Worm (Caenorhabditis elegans) whole organism, L1 larva: Measurements from ENCODE around the gene T05A8.1.
"Not testable (repeated sequence)": the region's sequence is repeated elsewhere in the genome, so short reads cannot be mapped to it uniquely, and the experiment has no call there.

Experiments
- aha-1 ChIP-seq: fragments of 150-350 bp; optimal IDR thresholded peaks from 2 replicates; lab custom pipeline; 2014; ENCODE audit warnings: missing biosample characterization, missing genetic modification characterization
- aly-2 ChIP-seq: fragments of 150-350 bp; optimal IDR thresholded peaks from 2 replicates; lab custom pipeline; 2014; ENCODE audit warnings: missing biosample characterization, missing genetic modification characterization
- ceh-82 ChIP-seq, 3 experiments: fragments of 150-350 bp in 1 of 3; sonication (generic microtip) in 2 of 3; optimal IDR thresholded peaks; 2 replicates each; lab custom pipeline; 2014 to 2017; ENCODE audit warnings: missing biosample characterization in 3 of 3, missing genetic modification characterization in 3 of 3
- ceh-88 ChIP-seq: fragments of 200-800 bp; sonication (Bioruptor generic); IDR thresholded peaks from 2 replicates; pipeline ENCODE4 v1.3.6; 2022; ENCODE audit warnings: missing genetic modification characterization, missing compliant biosample characterization
- dpl-1 ChIP-seq, 3 experiments: fragments of 150-350 bp in 2 of 3; sonication (generic microtip) in 1 of 3; optimal IDR thresholded peaks; 2 replicates each; lab custom pipeline; 2014 to 2017; ENCODE audit warnings: missing biosample characterization in 3 of 3, missing genetic modification characterization in 3 of 3, missing genetic modification reagents in 3 of 3
- dsc-1 ChIP-seq: sonication (generic microtip); optimal IDR thresholded peaks from 2 replicates; lab custom pipeline; 2016; ENCODE audit warnings: mild to moderate bottlenecking, missing genetic modification characterization, missing compliant biosample characterization
- efl-1 ChIP-seq, 4 experiments: fragments of 150-350 bp; optimal IDR thresholded peaks in 3 of 4; peaks in 1 of 4; 1 replicate in 1 of 4; 2 replicates in 3 of 4; lab custom pipeline; 2014; ENCODE audit warnings: missing biosample characterization in 2 of 4, missing genetic modification characterization in 2 of 4, missing genetic modification reagents in 2 of 4
- efl-3 ChIP-seq: fragments of 200-800 bp; sonication (Bioruptor generic); optimal IDR thresholded peaks from 2 replicates; lab custom pipeline; 2018; ENCODE audit warnings: mild to moderate bottlenecking, missing genetic modification characterization, missing compliant biosample characterization
- elt-2 ChIP-seq: sonication (generic microtip); optimal IDR thresholded peaks from 2 replicates; lab custom pipeline; 2016; ENCODE audit warnings: missing genetic modification characterization, mild to moderate bottlenecking, inconsistent platforms, missing compliant biosample characterization, missing genetic modification reagents
- elt-3 ChIP-seq, 6 experiments: fragments of 150-350 bp in 1 of 6; sonication (generic microtip); optimal IDR thresholded peaks; 2 replicates each; lab custom pipeline; 2017 to 2018; ENCODE audit warnings: missing biosample characterization in 6 of 6, missing genetic modification characterization in 6 of 6, inconsistent platforms in 1 of 6
- fkh-10 ChIP-seq: sonication (generic microtip); optimal IDR thresholded peaks from 2 replicates; lab custom pipeline; 2017; ENCODE audit warnings: missing biosample characterization, missing genetic modification reagents, missing genetic modification characterization
- fkh-4 ChIP-seq: sonication (generic microtip); optimal IDR thresholded peaks from 2 replicates; lab custom pipeline; 2016; ENCODE audit warnings: missing compliant biosample characterization, missing genetic modification characterization, borderline replicate concordance
- fkh-8 ChIP-seq: sonication (generic microtip); optimal IDR thresholded peaks from 2 replicates; lab custom pipeline; 2016; ENCODE audit warnings: mild to moderate bottlenecking, missing genetic modification characterization, missing compliant biosample characterization
- irx-1 ChIP-seq: sonication (generic microtip); optimal IDR thresholded peaks from 2 replicates; lab custom pipeline; 2016; ENCODE audit warnings: missing genetic modification characterization, missing compliant biosample characterization
- isw-1 ChIP-seq: fragments of 200-800 bp; sonication (Bioruptor generic); IDR thresholded peaks from 2 replicates; pipeline ENCODE4 v1.3.6; 2022; ENCODE audit warnings: missing genetic modification characterization, missing compliant biosample characterization
- lin-13 ChIP-seq: fragments of 150-350 bp; optimal IDR thresholded peaks from 2 replicates; lab custom pipeline; 2014; ENCODE audit warnings: missing biosample characterization, missing genetic modification reagents, missing genetic modification characterization
- lin-14 ChIP-seq: fragments of 200-800 bp; sonication (Bioruptor generic); optimal IDR thresholded peaks from 2 replicates; lab custom pipeline; 2018; ENCODE audit warnings: mild to moderate bottlenecking, missing genetic modification characterization, moderate library complexity, missing compliant biosample characterization
- lin-15B ChIP-seq: fragments of 150-350 bp; sonication (generic microtip); optimal IDR thresholded peaks from 3 replicates; lab custom pipeline; 2014; ENCODE audit warnings: missing biosample characterization, missing genetic modification characterization
- lin-35 ChIP-seq, 2 experiments: fragments of 150-350 bp; optimal IDR thresholded peaks; 2 replicates each; lab custom pipeline; 2014; ENCODE audit warnings: missing biosample characterization in 2 of 2, missing genetic modification characterization in 2 of 2, missing genetic modification reagents in 2 of 2
- lin-39 ChIP-seq: fragments of 150-350 bp; optimal IDR thresholded peaks from 2 replicates; lab custom pipeline; 2014; ENCODE audit warnings: missing biosample characterization, missing genetic modification reagents, missing genetic modification characterization
- lir-3 ChIP-seq: sonication (generic microtip); optimal IDR thresholded peaks from 2 replicates; lab custom pipeline; 2016; ENCODE audit warnings: mild to moderate bottlenecking, missing genetic modification characterization, moderate library complexity, missing compliant biosample characterization; ENCODE audit not compliant: poor library complexity
- lsy-2 ChIP-seq, 2 experiments: fragments of 150-350 bp; optimal IDR thresholded peaks; 2 replicates each; lab custom pipeline; 2014; ENCODE audit warnings: missing biosample characterization in 2 of 2, missing genetic modification characterization in 2 of 2
- mab-9 ChIP-seq: fragments of 200-800 bp; sonication (Bioruptor generic); IDR thresholded peaks from 2 replicates; pipeline ENCODE4 v1.3.6; 2022; ENCODE audit warnings: missing genetic modification reagents, missing genetic modification characterization, missing compliant biosample characterization
- mdl-1 ChIP-seq, 2 experiments: fragments of 150-350 bp; optimal IDR thresholded peaks; 2 replicates each; lab custom pipeline; 2014 to 2017; ENCODE audit warnings: missing biosample characterization in 2 of 2, missing genetic modification characterization in 2 of 2, inconsistent platforms in 1 of 2
- mep-1 ChIP-seq: fragments of 150-350 bp; optimal IDR thresholded peaks from 2 replicates; lab custom pipeline; 2014; ENCODE audit warnings: missing biosample characterization, missing genetic modification characterization
- nhr-19 ChIP-seq: fragments of 200-800 bp; sonication (Bioruptor generic); conservative IDR thresholded peaks from 2 replicates; pipeline ENCODE4 v1.3.6; 2022; ENCODE audit warnings: missing genetic modification characterization, missing compliant biosample characterization
- nhr-71 ChIP-seq: sonication (generic microtip); optimal IDR thresholded peaks from 2 replicates; lab custom pipeline; 2016; ENCODE audit warnings: mild to moderate bottlenecking, missing genetic modification characterization, moderate library complexity, missing compliant biosample characterization
- nhr-77 ChIP-seq: fragments of 150-350 bp; optimal IDR thresholded peaks from 2 replicates; lab custom pipeline; 2014; ENCODE audit warnings: missing biosample characterization, missing genetic modification characterization
- nhr-84 ChIP-seq: sonication (generic microtip); optimal IDR thresholded peaks from 2 replicates; lab custom pipeline; 2017; ENCODE audit warnings: missing biosample characterization, missing genetic modification characterization
- nhr-85 ChIP-seq: sonication (generic microtip); peaks from one replicate; lab custom pipeline; 2016; ENCODE audit warnings: missing genetic modification characterization, inconsistent platforms, missing compliant biosample characterization
- rnt-1 ChIP-seq: sonication (generic microtip); optimal IDR thresholded peaks from 2 replicates; lab custom pipeline; 2016; ENCODE audit warnings: mild to moderate bottlenecking, missing genetic modification characterization, moderate library complexity, missing compliant biosample characterization
- snpc-4 ChIP-seq: fragments of 150-350 bp; optimal IDR thresholded peaks from 2 replicates; lab custom pipeline; 2014; ENCODE audit warnings: missing biosample characterization, missing genetic modification characterization
- snu-23 ChIP-seq: sonication (generic microtip); optimal IDR thresholded peaks from 2 replicates; lab custom pipeline; 2016; ENCODE audit warnings: missing genetic modification characterization, missing compliant biosample characterization
- sup-37 ChIP-seq: fragments of 200-800 bp; sonication (Bioruptor generic); optimal IDR thresholded peaks from 2 replicates; lab custom pipeline; 2018; ENCODE audit warnings: mild to moderate bottlenecking, missing genetic modification characterization, missing compliant biosample characterization
- swsn-7 ChIP-seq: sonication (generic microtip); optimal IDR thresholded peaks from 2 replicates; lab custom pipeline; 2016; ENCODE audit warnings: missing genetic modification characterization, missing compliant biosample characterization
- unc-130 ChIP-seq: fragments of 150-350 bp; optimal IDR thresholded peaks from 2 replicates; lab custom pipeline; 2017; ENCODE audit warnings: missing biosample characterization, missing genetic modification characterization, inconsistent platforms
- unc-62 ChIP-seq: fragments of 150-350 bp; optimal IDR thresholded peaks from 2 replicates; lab custom pipeline; 2014; ENCODE audit warnings: missing biosample characterization, missing genetic modification reagents, missing genetic modification characterization

The T05A8.1 gene

ce11 chrII:2692476-2692875 lies 17.4 kb downstream of the T05A8.1 start, which contains the start of gene set-11:
Gene set-11 (minus strand): TSS chrII:2692576.
- no peak for TF ChIP-seq lin-35 (GFP tag; optimal IDR thresholded peaks at IDR 0.05; lab: Kevin White, UChicago)
- no peak for TF ChIP-seq snpc-4
- no peak for TF ChIP-seq mdl-1 (tag; optimal IDR thresholded peaks at IDR 0.05; lab: Kevin White, UChicago)
- no peak for TF ChIP-seq lsy-2 (tag; optimal IDR thresholded peaks at IDR 0.05; lab: Kevin White, UChicago)
- no peak for TF ChIP-seq nhr-19 (GFP tag; lab: Robert Waterston, UW)
- TF ChIP-seq lin-39 (tag; lab: Kevin White, UChicago): no peak
- no peak for TF ChIP-seq nhr-85 (tag; lab: Kevin White, UChicago)
- TF ChIP-seq isw-1 (GFP tag; lab: Robert Waterston, UW): no peak
- no peak for TF ChIP-seq nhr-84 (tag; lab: Kevin White, UChicago)
- TF ChIP-seq elt-2: no peak
- TF ChIP-seq unc-130: no peak
- no peak for TF ChIP-seq lir-3 (tag; lab: Kevin White, UChicago)
- no peak for TF ChIP-seq mab-9 (GFP tag; lab: Robert Waterston, UW)
- TF ChIP-seq unc-62: no peak
- TF ChIP-seq mep-1 (tag; lab: Kevin White, UChicago): no peak
- no peak for TF ChIP-seq aha-1 (tag; lab: Kevin White, UChicago)
- no peak for TF ChIP-seq lin-13 (GFP tag; lab: Kevin White, UChicago)
- no peak for TF ChIP-seq swsn-7 (tag; lab: Kevin White, UChicago)
- no peak for TF ChIP-seq lin-15B (tag; lab: Kevin White, UChicago)

- TF ChIP-seq aly-2 (tag; lab: Kevin White, UChicago) (no peak), irx-1 (tag; lab: Kevin White, UChicago) (no peak), fkh-8 (tag; lab: Kevin White, UChicago) (no peak), elt-2 (no peak), lsy-2 (tag; optimal IDR thresholded peaks at IDR 0.05; lab: Kevin White, UChicago) (no peak), nhr-84 (tag; lab: Kevin White, UChicago) (no peak), nhr-77 (tag; lab: Kevin White, UChicago) (no peak), mab-9 (GFP tag; lab: Robert Waterston, UW) (no peak), ceh-88 (no peak), unc-130 (no peak), efl-3 (GFP tag; lab: Kevin White, UChicago) (no peak), elt-3 (tag; optimal IDR thresholded peaks at IDR 0.05; lab: Kevin White, UChicago) (no peak)
Observed at ce11 chrII:2690080-2690479, 19.8 kb downstream of the T05A8.1 start, which contains the start of gene nspf-3. Gene nspf-3 (minus strand): TSS chrII:2690180.

- not testable (repeated sequence) for TF ChIP-seq dpl-1 (GFP tag; optimal IDR thresholded peaks at IDR 0.05; lab: Kevin White, UChicago); nhr-85 (tag; lab: Kevin White, UChicago); aha-1 (tag; lab: Kevin White, UChicago)
Observed at ce11 chrII:2688616-2689015, 21.2 kb downstream of the T05A8.1 start, which contains the start of gene nspf-2. Gene nspf-2 (plus strand): TSS chrII:2688916.

- peak; percentile 95 for TF ChIP-seq dsc-1 (tag; lab: Kevin White, UChicago)
- TF ChIP-seq nhr-19 (GFP tag; lab: Robert Waterston, UW): peak; percentile 43
- TF ChIP-seq rnt-1: peak; percentile 73
- TF ChIP-seq ceh-82 (tag; optimal IDR thresholded peaks at IDR 0.05; lab: Kevin White, UChicago): peak in 1 of 3 experiments; percentile 28
- peak in 1 of 2 experiments; percentile 46 for TF ChIP-seq lsy-2 (tag; optimal IDR thresholded peaks at IDR 0.05; lab: Kevin White, UChicago)
- TF ChIP-seq lin-39 (tag; lab: Kevin White, UChicago): no peak
- peak; percentile 81 for TF ChIP-seq lin-14 (GFP tag; lab: Kevin White, UChicago)
- peak; percentile 33 for TF ChIP-seq lin-13 (GFP tag; lab: Kevin White, UChicago)
- TF ChIP-seq nhr-71 (tag; lab: Kevin White, UChicago): peak; percentile 63
- TF ChIP-seq fkh-4 (tag; lab: Kevin White, UChicago): peak; percentile 78
- peak; percentile 63 for TF ChIP-seq fkh-10 (GFP tag; lab: Kevin White, UChicago)
- TF ChIP-seq sup-37: no peak
- TF ChIP-seq efl-1 (optimal IDR thresholded peaks at IDR 0.05; lab: Kevin White, UChicago): peak; percentile 50 to 51
- no peak for TF ChIP-seq efl-1 (GFP tag; optimal IDR thresholded peaks at IDR 0.05 in 1 of 2; lab: Kevin White, UChicago)
- peak; percentile 44 for TF ChIP-seq irx-1 (tag; lab: Kevin White, UChicago)
- peak; percentile 45 for TF ChIP-seq snu-23 (GFP tag; lab: Kevin White, UChicago)
- TF ChIP-seq dpl-1 (GFP tag; optimal IDR thresholded peaks at IDR 0.05; lab: Kevin White, UChicago): no peak
- peak; percentile 32 for TF ChIP-seq swsn-7 (tag; lab: Kevin White, UChicago)
- no peak for TF ChIP-seq mep-1 (tag; lab: Kevin White, UChicago)
Observed at ce11 chrII:2686985-2687675, 22.7 kb downstream of the T05A8.1 start, which contains the start of the genes sup-9 and nspf-1. Gene sup-9 (minus strand): TSS chrII:2687027. Gene nspf-1 (plus strand): TSS chrII:2687625.
